Worm (Caenorhabditis elegans): Measurements from ENCODE around the gene lgc-38.

Gene lgc-38

ce11 chrIII:7008836-7009235, at the start of gene lgc-38:
lgc-38 (plus strand) TSS chrIII:7009136.
- TF ChIP-seq aly-2 (tag; optimal IDR thresholded peaks at IDR 0.05) = no peak
- no peak for TF ChIP-seq sea-2 (GFP tag; optimal IDR thresholded peaks at IDR 0.05)
- TF ChIP-seq ZK546.5 (tag; optimal IDR thresholded peaks at IDR 0.05) = no peak
- no peak for TF ChIP-seq ceh-28 (tag; optimal IDR thresholded peaks at IDR 0.05)
- TF ChIP-seq eor-1 (tag; optimal IDR thresholded peaks at IDR 0.05) = no peak
- no peak for TF ChIP-seq fos-1 (tag; optimal IDR thresholded peaks at IDR 0.05)
- no peak for TF ChIP-seq nhr-28 (tag; optimal IDR thresholded peaks at IDR 0.05)
- TF ChIP-seq ceh-82 (tag; optimal IDR thresholded peaks at IDR 0.05) = no peak
- TF ChIP-seq ztf-4 (tag; optimal IDR thresholded peaks at IDR 0.05) = no peak
- TF ChIP-seq nhr-12 (tag; optimal IDR thresholded peaks at IDR 0.05) = no peak
- no peak for TF ChIP-seq jun-1 (tag; optimal IDR thresholded peaks at IDR 0.05)
- no peak for TF ChIP-seq lin-39 (tag; optimal IDR thresholded peaks at IDR 0.05)
- TF ChIP-seq nhr-77 (tag; optimal IDR thresholded peaks at IDR 0.05) = no peak
- no peak for TF ChIP-seq nhr-25 (tag; optimal IDR thresholded peaks at IDR 0.05)
- TF ChIP-seq nhr-76 (tag; optimal IDR thresholded peaks at IDR 0.05) = no peak
- no peak for TF ChIP-seq ceh-16 (tag; optimal IDR thresholded peaks at IDR 0.05)
- no peak for TF ChIP-seq ztf-11 (tag; optimal IDR thresholded peaks at IDR 0.05)
- TF ChIP-seq skn-1 (tag; optimal IDR thresholded peaks at IDR 0.05) = no peak
- TF ChIP-seq fkh-2 (tag; optimal IDR thresholded peaks at IDR 0.05) = no peak

- TF ChIP-seq pha-4 (tag; optimal IDR thresholded peaks at IDR 0.05) (peak; percentile 81), nhr-23 (tag; optimal IDR thresholded peaks at IDR 0.05) (peak; percentile 12), ceh-28 (tag; optimal IDR thresholded peaks at IDR 0.05) (no peak), nhr-67 (tag; optimal IDR thresholded peaks at IDR 0.05) (no peak), skn-1 (tag; optimal IDR thresholded peaks at IDR 0.05) (peak; percentile 95), ama-1 (optimal IDR thresholded peaks at IDR 0.05) (peak; percentile 40), lin-39 (tag; optimal IDR thresholded peaks at IDR 0.05) (no peak), hmg-11 (tag; optimal IDR thresholded peaks at IDR 0.05) (peak; percentile 41), elt-2 (tag; optimal IDR thresholded peaks at IDR 0.05) (peak; percentile 13), nfya-1 (tag; optimal IDR thresholded peaks at IDR 0.05; ENCODE audit: insufficient read depth) (peak; percentile 81), lin-15B (tag; optimal IDR thresholded peaks at IDR 0.05) (peak; percentile 46), fkh-10 (GFP tag; optimal IDR thresholded peaks at IDR 0.05) (no peak), egl-5 (tag; optimal IDR thresholded peaks at IDR 0.05) (peak; percentile 25)
Observed at ce11 chrIII:6961167-6961566, 47.8 kb upstream of the lgc-38 start.

ce11 chrIII:6961937-6962504, 46.9 kb upstream of the lgc-38 start, which contains the start of the genes rpn-6.1 and F57B9.1:
rpn-6.1 (minus strand) TSS chrIII:6962001.
F57B9.1 (plus strand) TSS chrIII:6962090.
- no peak for TF ChIP-seq unc-62 (GFP tag; optimal IDR thresholded peaks at IDR 0.05)
- no peak for TF ChIP-seq nhr-28 (tag; optimal IDR thresholded peaks at IDR 0.05)
- TF ChIP-seq ceh-28 (tag; optimal IDR thresholded peaks at IDR 0.05) = no peak
- TF ChIP-seq nhr-76 (tag; optimal IDR thresholded peaks at IDR 0.05) = no peak
- TF ChIP-seq ceh-9 (tag; optimal IDR thresholded peaks at IDR 0.05) = no peak
- TF ChIP-seq nhr-77 (tag; optimal IDR thresholded peaks at IDR 0.05) = no peak
- TF ChIP-seq nhr-12 (tag; optimal IDR thresholded peaks at IDR 0.05) = no peak
- TF ChIP-seq elt-1 (tag; optimal IDR thresholded peaks at IDR 0.05) = no peak
- no peak for TF ChIP-seq ztf-4 (tag; optimal IDR thresholded peaks at IDR 0.05)
- peak; percentile 13 for TF ChIP-seq pqm-1 (tag; optimal IDR thresholded peaks at IDR 0.05)
- TF ChIP-seq nhr-43 (tag; optimal IDR thresholded peaks at IDR 0.05; ENCODE audit: poor library complexity, severe bottlenecking) = no peak
- no peak for TF ChIP-seq aly-2 (tag; optimal IDR thresholded peaks at IDR 0.05)
- peak; percentile 59 for TF ChIP-seq elt-2 (tag; optimal IDR thresholded peaks at IDR 0.05)
- no peak for TF ChIP-seq snpc-4 (tag; optimal IDR thresholded peaks at IDR 0.05)
- TF ChIP-seq ceh-16 (tag; optimal IDR thresholded peaks at IDR 0.05) = no peak
- no peak for TF ChIP-seq hmg-11 (tag; optimal IDR thresholded peaks at IDR 0.05)
- TF ChIP-seq lin-15B (tag; optimal IDR thresholded peaks at IDR 0.05) = no peak
- no peak for TF ChIP-seq nhr-25 (tag; optimal IDR thresholded peaks at IDR 0.05)
- no peak for TF ChIP-seq zag-1 (tag; optimal IDR thresholded peaks at IDR 0.05)
- no peak for TF ChIP-seq ceh-82 (tag; optimal IDR thresholded peaks at IDR 0.05)
- no peak for TF ChIP-seq daf-12 (tag; optimal IDR thresholded peaks at IDR 0.05)
- no peak for TF ChIP-seq fkh-2 (tag; optimal IDR thresholded peaks at IDR 0.05)
- TF ChIP-seq nfya-1 (tag; optimal IDR thresholded peaks at IDR 0.05; ENCODE audit: insufficient read depth) = peak; percentile 21
- no peak for TF ChIP-seq fkh-10 (GFP tag; optimal IDR thresholded peaks at IDR 0.05)
- TF ChIP-seq skn-1 (tag; optimal IDR thresholded peaks at IDR 0.05) = no peak
- peak; percentile 55 for TF ChIP-seq egl-5 (tag; optimal IDR thresholded peaks at IDR 0.05)
- no peak for TF ChIP-seq fos-1 (tag; optimal IDR thresholded peaks at IDR 0.05)
- TF ChIP-seq ama-1 (optimal IDR thresholded peaks at IDR 0.05) = no peak
- no peak for TF ChIP-seq elt-3 (tag; optimal IDR thresholded peaks at IDR 0.05)
- TF ChIP-seq lin-39 (tag; optimal IDR thresholded peaks at IDR 0.05) = no peak
- no peak for TF ChIP-seq nhr-23 (tag; optimal IDR thresholded peaks at IDR 0.05)
- no peak for TF ChIP-seq unc-39 (tag; optimal IDR thresholded peaks at IDR 0.05)
- TF ChIP-seq R02D3.7 (tag; optimal IDR thresholded peaks at IDR 0.05) = no peak
- no peak for TF ChIP-seq ztf-11 (tag; optimal IDR thresholded peaks at IDR 0.05)
- no peak for TF ChIP-seq lsy-12 (tag; optimal IDR thresholded peaks at IDR 0.05)
- no peak for TF ChIP-seq nhr-67 (tag; optimal IDR thresholded peaks at IDR 0.05)

All from whole organism, L3 larva.